Worm (Caenorhabditis elegans): Measurements from ENCODE around the gene C47G2.3.

ce11 chrII:11255536-11255935 is 34.4 kb downstream of the C47G2.3 start, which contains the start of gene T05B9.2:
- TF ChIP-seq rcor-1 (GFP tag; IDR thresholded peaks at IDR 0.05) = no peak
- no peak for TF ChIP-seq ama-1 (optimal IDR thresholded peaks at IDR 0.05)
- TF ChIP-seq ama-1 (GFP tag; optimal IDR thresholded peaks at IDR 0.05) = no peak
- no peak for TF ChIP-seq bed-1 (GFP tag; IDR thresholded peaks at IDR 0.05)
- TF ChIP-seq ceh-91 (GFP tag; IDR thresholded peaks at IDR 0.05) = no peak
- TF ChIP-seq dpff-1 (tag; optimal IDR thresholded peaks at IDR 0.05) = no peak

Measured in whole organism, young adult.